Fruit fly (Drosophila melanogaster) whole organism, wandering third instar larva: ENCODE data around the gene Rab30.

Experiments
- Dfd ChIP-seq: fragments of >200 bp; optimal IDR thresholded peaks from 2 replicates; lab custom pipeline; 2017; ENCODE audit warnings: missing biosample characterization, missing genetic modification characterization
- Dif ChIP-seq: fragments of 200-275, 200-300 bp; sonication (Bioruptor generic); optimal IDR thresholded peaks from 2 replicates; lab custom pipeline; 2018; ENCODE audit warnings: missing biosample characterization, missing genetic modification characterization; ENCODE audit not compliant: partially characterized antibody
- GATAd ChIP-seq: sonication (Bioruptor generic); optimal IDR thresholded peaks from 2 replicates; lab custom pipeline; 2016; ENCODE audit warnings: missing biosample characterization, missing genetic modification characterization
- OdsH ChIP-seq: fragments of 200-800 bp; sonication (Bioruptor generic); optimal IDR thresholded peaks from 2 replicates; lab custom pipeline; 2016; ENCODE audit warnings: missing biosample characterization, mild to moderate bottlenecking, missing genetic modification characterization
- brk ChIP-seq: fragments of 200-800 bp; sonication (Bioruptor generic); optimal IDR thresholded peaks from 2 replicates; lab custom pipeline; 2016; ENCODE audit warnings: missing biosample characterization, mild to moderate bottlenecking, missing genetic modification characterization
- pan ChIP-seq: fragments of >200 bp; optimal IDR thresholded peaks from 2 replicates; lab custom pipeline; 2017

- no peak for TF ChIP-seq OdsH (GFP tag; lab: Kevin White, UChicago)
- no peak for TF ChIP-seq brk
- TF ChIP-seq Dif (GFP tag; lab: Kevin White, UChicago): no peak
- TF ChIP-seq Dfd (GFP tag; lab: Kevin White, UChicago): peak; percentile 95
- TF ChIP-seq pan (lab: Kevin White, UChicago): no peak
- no peak for TF ChIP-seq GATAd (GFP tag; lab: Kevin White, UChicago)
These were observed 7.2 kb downstream of the Rab30 start for dm6 chr2L:7025247-7025646.
